Fruit fly (Drosophila melanogaster) whole organism, pupa: ENCODE measurements around the gene Targ1.

Source experiments
- CG10348 ChIP-seq: fragments of 200-800 bp; sonication (Bioruptor generic); IDR thresholded peaks from 2 replicates; pipeline ENCODE4 v1.3.6; 2022; ENCODE audit warnings: missing biosample characterization, missing genetic modification characterization
- CG12605 ChIP-seq: fragments of 200-800 bp; sonication (Bioruptor generic); IDR thresholded peaks from 2 replicates; pipeline ENCODE4 v1.3.6; 2022; ENCODE audit warnings: missing biosample characterization, missing genetic modification characterization
- CG13204 ChIP-seq: fragments of 200-800 bp; sonication (Bioruptor generic); optimal IDR thresholded peaks from 2 replicates; lab custom pipeline; 2018; ENCODE audit warnings: missing biosample characterization, mild to moderate bottlenecking, missing genetic modification characterization, moderate library complexity
- CG15710 ChIP-seq: fragments of 200-800 bp; sonication (Bioruptor generic); optimal IDR thresholded peaks from 2 replicates; lab custom pipeline; 2018; ENCODE audit warnings: missing biosample characterization, mild to moderate bottlenecking, missing genetic modification characterization, moderate library complexity
- CG4496 ChIP-seq: fragments of 200-800 bp; sonication (Bioruptor generic); IDR thresholded peaks from 3 replicates; pipeline ENCODE4 v1.3.6; 2022; ENCODE audit warnings: missing biosample characterization, missing genetic modification characterization
- CG8159 ChIP-seq: fragments of 200-800 bp; sonication (Bioruptor generic); optimal IDR thresholded peaks from 3 replicates; lab custom pipeline; 2018; ENCODE audit warnings: missing biosample characterization, mild to moderate bottlenecking, missing genetic modification characterization, moderate library complexity
- CG9948 ChIP-seq: fragments of 200-800 bp; sonication (Bioruptor generic); optimal IDR thresholded peaks from 2 replicates; lab custom pipeline; 2018; ENCODE audit warnings: missing biosample characterization, mild to moderate bottlenecking, missing genetic modification characterization, moderate library complexity
- D1 ChIP-seq: fragments of 200-800 bp; sonication (Bioruptor generic); optimal IDR thresholded peaks from 2 replicates; lab custom pipeline; 2018; ENCODE audit warnings: missing biosample characterization, mild to moderate bottlenecking, missing genetic modification characterization, moderate library complexity
- Pif1A ChIP-seq: fragments of 200-800 bp; sonication (Bioruptor generic); optimal IDR thresholded peaks from 3 replicates; lab custom pipeline; 2016; ENCODE audit warnings: missing biosample characterization, missing genetic modification characterization
- Snoo ChIP-seq: fragments of 200-800 bp; sonication (Bioruptor generic); optimal IDR thresholded peaks from 3 replicates; lab custom pipeline; 2017; ENCODE audit warnings: missing biosample characterization, mild to moderate bottlenecking, missing genetic modification characterization, inconsistent platforms
- gl ChIP-seq: fragments of 200-800 bp; sonication (Bioruptor generic); optimal IDR thresholded peaks from 2 replicates; lab custom pipeline; 2018; ENCODE audit warnings: missing biosample characterization, mild to moderate bottlenecking, missing genetic modification characterization

DNA sequence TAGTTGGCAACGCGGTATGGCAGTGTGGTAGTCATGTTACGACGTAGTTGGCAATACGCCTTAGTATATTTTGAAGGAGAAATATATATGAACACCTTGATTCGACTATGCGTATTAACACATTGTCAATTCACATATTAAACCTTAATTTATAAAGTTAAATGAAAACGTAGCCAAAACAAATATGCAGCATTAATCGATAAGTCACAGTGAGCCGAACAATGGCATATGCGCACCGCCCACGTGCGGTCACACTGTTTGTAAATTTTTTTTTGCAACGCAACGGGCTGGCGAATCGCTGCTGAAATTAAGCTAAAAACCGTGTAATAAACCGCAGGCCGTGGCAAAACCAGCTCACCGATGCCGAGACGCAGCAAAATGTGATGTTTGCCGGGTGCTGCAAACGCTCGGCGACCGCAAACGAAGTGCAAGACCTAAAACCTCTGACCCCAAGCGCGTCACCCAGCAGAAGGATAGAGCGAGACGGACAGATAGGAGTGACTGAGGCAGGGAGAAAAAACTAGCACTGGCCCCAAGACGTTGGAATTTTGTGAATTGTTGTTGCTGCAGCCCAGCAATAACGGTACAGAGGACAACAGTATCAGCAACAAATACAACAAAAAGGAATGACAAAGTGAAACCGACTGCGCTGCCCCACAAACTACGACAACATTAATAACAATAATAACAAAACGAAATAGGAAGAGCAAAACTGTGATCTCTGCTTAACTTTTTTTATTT is 27.0 kb downstream of the Targ1 start:
- TF ChIP-seq Snoo (tag; lab: Kevin White, UChicago) (no peak), CG13204 (no peak), CG8159 (tag; lab: Kevin White, UChicago) (no peak), CG15710 (tag; lab: Kevin White, UChicago) (no peak), Pif1A (GFP tag; lab: Kevin White, UChicago) (no peak), CG10348 (GFP tag; lab: Robert Waterston, UW) (no peak), CG4496 (GFP tag; lab: Robert Waterston, UW) (no peak), CG9948 (tag; lab: Kevin White, UChicago) (no peak), D1 (tag; lab: Kevin White, UChicago) (no peak), CG12605 (no peak), gl (tag; lab: Kevin White, UChicago) (no peak)
